Worm (Caenorhabditis elegans) whole organism, L4 larva: ENCODE data around the gene afmd-1.

Experiments
- F49E8.2 ChIP-seq: sonication (generic microtip); optimal IDR thresholded peaks from 2 replicates; lab custom pipeline; 2016; ENCODE audit warnings: missing compliant biosample characterization, mild to moderate bottlenecking, missing genetic modification characterization, borderline replicate concordance
- R02D3.7 ChIP-seq: fragments of 150-350 bp; sonication (generic microtip); optimal IDR thresholded peaks from 3 replicates; lab custom pipeline; 2014; ENCODE audit warnings: missing biosample characterization, missing genetic modification characterization
- T20F7.1 ChIP-seq: fragments of 200-800 bp; sonication (Bioruptor generic); optimal IDR thresholded peaks from 2 replicates; lab custom pipeline; 2018; ENCODE audit warnings: mild to moderate bottlenecking, missing genetic modification characterization, missing compliant biosample characterization
- T26A8.4 ChIP-seq: fragments of 200-800 bp; sonication (Bioruptor generic); IDR thresholded peaks from 2 replicates; pipeline ENCODE4 v1.3.6; 2022; ENCODE audit warnings: missing genetic modification characterization, missing compliant biosample characterization
- Y48G9A.11 ChIP-seq: fragments of 200-800 bp; sonication (Bioruptor generic); IDR thresholded peaks from 2 replicates; pipeline ENCODE4 v1.3.6; 2022; ENCODE audit warnings: missing genetic modification reagents, missing genetic modification characterization, missing compliant biosample characterization
- Y5F2A.4 ChIP-seq: fragments of 200-800 bp; sonication (Bioruptor generic); optimal IDR thresholded peaks from 2 replicates; lab custom pipeline; 2018; ENCODE audit warnings: mild to moderate bottlenecking, missing genetic modification characterization, missing compliant biosample characterization
- ZK337.2 ChIP-seq: fragments of 200-800 bp; sonication (Bioruptor generic); IDR thresholded peaks from 2 replicates; pipeline ENCODE4 v1.3.6; 2022; ENCODE audit warnings: missing genetic modification reagents, missing genetic modification characterization, missing compliant biosample characterization
- aha-1 ChIP-seq: fragments of 150-350 bp; peaks from one replicate; lab custom pipeline; 2014; ENCODE audit warnings: missing biosample characterization, missing genetic modification characterization
- ama-1 ChIP-seq: fragments of 150-350 bp; optimal IDR thresholded peaks from 2 replicates; lab custom pipeline; 2014; ENCODE audit warnings: inconsistent platforms, mixed read lengths
- arid-1 ChIP-seq: fragments of 200-800 bp; sonication (Bioruptor generic); conservative IDR thresholded peaks from 2 replicates; pipeline ENCODE4 v1.3.6; 2022; ENCODE audit warnings: missing genetic modification reagents, missing genetic modification characterization, missing compliant biosample characterization
- attf-4 ChIP-seq: sonication (generic microtip); optimal IDR thresholded peaks from 3 replicates; lab custom pipeline; 2017; ENCODE audit warnings: missing biosample characterization, missing genetic modification characterization
- ceh-44 ChIP-seq: fragments of 200-800 bp; sonication (Bioruptor generic); IDR thresholded peaks from 2 replicates; pipeline ENCODE4 v1.3.6; 2022; ENCODE audit warnings: missing genetic modification reagents, missing genetic modification characterization, missing compliant biosample characterization
- ces-1 ChIP-seq: fragments of 150-350 bp; sonication (generic microtip); optimal IDR thresholded peaks from 4 replicates; lab custom pipeline; 2014; ENCODE audit warnings: missing biosample characterization, missing genetic modification reagents, missing genetic modification characterization
- daf-16 ChIP-seq, 3 experiments: sonication (generic microtip); optimal IDR thresholded peaks; 2 replicates each; lab custom pipeline; 2016 to 2017; ENCODE audit warnings: missing genetic modification characterization in 3 of 3, missing genetic modification reagents in 3 of 3, mild to moderate bottlenecking in 2 of 3, missing compliant biosample characterization in 2 of 3, missing biosample characterization in 1 of 3, moderate library complexity in 1 of 3
- daf-19 ChIP-seq: fragments of 200-800 bp; sonication (Bioruptor generic); conservative IDR thresholded peaks from 2 replicates; pipeline ENCODE4 v1.3.6; 2022; ENCODE audit warnings: missing genetic modification characterization, missing compliant biosample characterization
- daf-8 ChIP-seq: fragments of 200-800 bp; sonication (Bioruptor generic); IDR thresholded peaks from 2 replicates; pipeline ENCODE4 v1.3.6; 2022; ENCODE audit warnings: missing genetic modification characterization, missing compliant biosample characterization
- duxl-1 ChIP-seq: sonication (generic microtip); optimal IDR thresholded peaks from 2 replicates; lab custom pipeline; 2016; ENCODE audit warnings: mild to moderate bottlenecking, missing genetic modification characterization, moderate library complexity, missing compliant biosample characterization; ENCODE audit not compliant: poor library complexity
- egl-43 ChIP-seq: fragments of 200-800 bp; sonication (Bioruptor generic); IDR thresholded peaks from 2 replicates; pipeline ENCODE4 v1.3.6; 2022; ENCODE audit warnings: missing genetic modification reagents, missing genetic modification characterization, missing compliant biosample characterization
- fos-1 ChIP-seq: fragments of 150-350 bp; optimal IDR thresholded peaks from 2 replicates; lab custom pipeline; 2014; ENCODE audit warnings: missing biosample characterization, missing genetic modification characterization
- gei-8 ChIP-seq: fragments of 200-800 bp; sonication (Bioruptor generic); optimal IDR thresholded peaks from 2 replicates; lab custom pipeline; 2018; ENCODE audit warnings: mild to moderate bottlenecking, missing genetic modification characterization, missing compliant biosample characterization
- jun-1 ChIP-seq: fragments of 150-350 bp; optimal IDR thresholded peaks from 2 replicates; lab custom pipeline; 2014; ENCODE audit warnings: missing biosample characterization, missing genetic modification reagents, missing genetic modification characterization
- lin-13 ChIP-seq: fragments of 150-350 bp; optimal IDR thresholded peaks from 2 replicates; lab custom pipeline; 2014; ENCODE audit warnings: missing biosample characterization, missing genetic modification reagents, missing genetic modification characterization
- lin-29 ChIP-seq: fragments of 200-800 bp; sonication (Bioruptor generic); IDR thresholded peaks from 2 replicates; pipeline ENCODE4 v1.3.6; 2022; ENCODE audit warnings: missing genetic modification reagents, missing genetic modification characterization, missing compliant biosample characterization
- lin-38 ChIP-seq: fragments of 200-800 bp; sonication (Bioruptor generic); IDR thresholded peaks from 2 replicates; pipeline ENCODE4 v1.3.6; 2022; ENCODE audit warnings: missing genetic modification reagents, missing genetic modification characterization, missing compliant biosample characterization
- lin-39 ChIP-seq: fragments of 150-350 bp; optimal IDR thresholded peaks from 2 replicates; lab custom pipeline; 2014; ENCODE audit warnings: missing biosample characterization, missing genetic modification reagents, missing genetic modification characterization
- mep-1 ChIP-seq: fragments of 150-350 bp; sonication (generic microtip); optimal IDR thresholded peaks from 3 replicates; lab custom pipeline; 2014; ENCODE audit warnings: missing biosample characterization, missing genetic modification characterization
- mes-2 ChIP-seq: sonication (generic microtip); optimal IDR thresholded peaks from 2 replicates; lab custom pipeline; 2016; ENCODE audit warnings: missing genotype, mild to moderate bottlenecking, missing genetic modification characterization, missing compliant biosample characterization; ENCODE audit not compliant: poor library complexity, severe bottlenecking
- nhr-10 ChIP-seq: fragments of 150-350 bp; optimal IDR thresholded peaks from 2 replicates; lab custom pipeline; 2014; ENCODE audit warnings: missing biosample characterization, missing genetic modification characterization
- nhr-237 ChIP-seq: sonication (generic microtip); optimal IDR thresholded peaks from 2 replicates; lab custom pipeline; 2017; ENCODE audit warnings: missing biosample characterization, missing genetic modification characterization
- nhr-42 ChIP-seq: fragments of 200-800 bp; sonication (Bioruptor generic); IDR thresholded peaks from 2 replicates; pipeline ENCODE4 v1.3.6; 2022; ENCODE audit warnings: missing genetic modification characterization, missing compliant biosample characterization
- nhr-6 ChIP-seq: fragments of 150-350 bp; optimal IDR thresholded peaks from 2 replicates; lab custom pipeline; 2014; ENCODE audit warnings: missing biosample characterization, missing genetic modification characterization
- pqm-1 ChIP-seq: sonication (generic microtip); optimal IDR thresholded peaks from 2 replicates; lab custom pipeline; 2017; ENCODE audit warnings: missing biosample characterization, missing genetic modification characterization
- rbr-2 ChIP-seq: sonication (generic microtip); optimal IDR thresholded peaks from 2 replicates; lab custom pipeline; 2016; ENCODE audit warnings: missing genotype, missing genetic modification characterization, missing compliant biosample characterization
- set-16 ChIP-seq: fragments of 200-800 bp; sonication (Bioruptor generic); IDR thresholded peaks from 2 replicates; pipeline ENCODE4 v1.3.6; 2022; ENCODE audit warnings: missing genetic modification reagents, missing genetic modification characterization, missing compliant biosample characterization
- spr-1 ChIP-seq: sonication (generic microtip); optimal IDR thresholded peaks from 2 replicates; lab custom pipeline; 2016; ENCODE audit warnings: mild to moderate bottlenecking, missing genetic modification characterization, missing compliant biosample characterization
- spr-3 ChIP-seq: fragments of 200-800 bp; sonication (Bioruptor generic); optimal IDR thresholded peaks from 2 replicates; lab custom pipeline; 2018; ENCODE audit warnings: mild to moderate bottlenecking, missing genetic modification characterization, missing compliant biosample characterization
- tra-1 ChIP-seq: fragments of 200-800 bp; sonication (Bioruptor generic); IDR thresholded peaks from 2 replicates; pipeline ENCODE4 v1.3.6; 2022; ENCODE audit warnings: missing genetic modification reagents, missing genetic modification characterization, missing compliant biosample characterization
- unc-130 ChIP-seq: sonication (generic microtip); optimal IDR thresholded peaks from 2 replicates; lab custom pipeline; 2016; ENCODE audit warnings: missing genetic modification reagents, missing genetic modification characterization, missing compliant biosample characterization
- unc-62 ChIP-seq, 3 experiments: fragments of 150-350 bp in 1 of 3; sonication (generic microtip); optimal IDR thresholded peaks in 2 of 3; peaks in 1 of 3; 1 replicate in 1 of 3; 2 replicates in 2 of 3; lab custom pipeline; 2014 to 2017; ENCODE audit warnings: missing biosample characterization in 3 of 3, missing genetic modification characterization in 3 of 3, missing genetic modification reagents in 3 of 3, missing genotype in 1 of 3
- ztf-11 ChIP-seq: fragments of 150-350 bp; optimal IDR thresholded peaks from 2 replicates; lab custom pipeline; 2014; ENCODE audit warnings: missing biosample characterization, missing genetic modification characterization
- ztf-7 ChIP-seq: fragments of 150-350 bp; optimal IDR thresholded peaks from 2 replicates; lab custom pipeline; 2014; ENCODE audit warnings: missing biosample characterization, missing genetic modification characterization

Gene afmd-1

DNA sequence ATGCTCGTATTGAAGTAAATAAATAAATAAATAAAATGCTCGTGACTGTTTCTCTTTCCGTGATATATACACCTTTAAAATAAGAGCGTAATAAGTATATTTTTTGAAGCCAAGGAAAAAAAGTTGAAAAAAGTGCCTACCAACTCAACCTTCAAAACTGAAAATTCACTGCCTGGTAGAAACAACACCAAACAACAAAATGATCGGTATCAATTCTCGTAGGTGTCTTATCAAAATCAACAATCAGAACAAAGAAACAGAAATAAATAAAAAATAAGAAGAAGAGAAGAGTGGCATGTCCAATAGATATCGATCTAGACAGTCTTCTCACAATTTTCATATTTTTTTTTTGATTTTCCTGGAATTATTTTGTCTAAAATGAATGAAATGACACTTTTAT is at the start of gene afmd-1:
Gene afmd-1 (plus strand): TSS at position 316 of the 400 bp plus-strand sequence.
- TF ChIP-seq lin-29 (GFP tag; lab: Robert Waterston, UW) (no peak), R02D3.7 (no peak), nhr-6 (tag; lab: Kevin White, UChicago) (no peak), gei-8 (GFP tag; lab: Kevin White, UChicago) (no peak), aha-1 (tag; lab: Kevin White, UChicago) (peak; percentile 4), daf-16 (GFP tag; optimal IDR thresholded peaks at IDR 0.05; lab: Kevin White, UChicago) (no peak), daf-16 (tag; optimal IDR thresholded peaks at IDR 0.05; lab: Kevin White, UChicago) (peak; percentile 54)

DNA sequence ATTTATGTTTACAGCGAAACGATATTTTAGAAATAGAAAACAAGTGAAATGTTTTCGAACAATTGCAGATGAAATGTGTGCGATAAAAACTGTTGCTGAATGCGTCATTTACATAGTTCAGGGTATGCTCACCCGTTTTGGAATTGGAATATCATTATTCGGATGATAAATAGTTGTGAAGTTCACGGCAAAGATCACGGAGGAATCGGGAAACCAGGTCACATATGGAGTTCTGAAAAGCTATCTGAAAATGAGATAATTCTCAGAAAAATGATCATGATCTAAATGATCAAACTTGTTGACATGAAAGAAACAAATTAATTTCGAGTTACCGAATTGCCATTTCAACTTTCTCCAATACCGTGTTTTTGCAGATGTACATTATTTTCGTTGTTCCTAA is 48.3 kb upstream of the afmd-1 start, which contains the start of gene best-16:
Gene best-16 (minus strand): TSS at position 101 of the 400 bp plus-strand sequence.
- TF ChIP-seq egl-43 (GFP tag; lab: Robert Waterston, UW): no peak
- no peak for TF ChIP-seq nhr-237
- no peak for TF ChIP-seq lin-38 (GFP tag; lab: Robert Waterston, UW)
- TF ChIP-seq mes-2 (tag; lab: Kevin White, UChicago): no peak
- no peak for TF ChIP-seq tra-1 (GFP tag; lab: Robert Waterston, UW)
- TF ChIP-seq ztf-7: no peak
- no peak for TF ChIP-seq daf-8 (GFP tag; lab: Robert Waterston, UW)
- TF ChIP-seq unc-130: no peak
- TF ChIP-seq, all 104 proteins: peak for 0

DNA sequence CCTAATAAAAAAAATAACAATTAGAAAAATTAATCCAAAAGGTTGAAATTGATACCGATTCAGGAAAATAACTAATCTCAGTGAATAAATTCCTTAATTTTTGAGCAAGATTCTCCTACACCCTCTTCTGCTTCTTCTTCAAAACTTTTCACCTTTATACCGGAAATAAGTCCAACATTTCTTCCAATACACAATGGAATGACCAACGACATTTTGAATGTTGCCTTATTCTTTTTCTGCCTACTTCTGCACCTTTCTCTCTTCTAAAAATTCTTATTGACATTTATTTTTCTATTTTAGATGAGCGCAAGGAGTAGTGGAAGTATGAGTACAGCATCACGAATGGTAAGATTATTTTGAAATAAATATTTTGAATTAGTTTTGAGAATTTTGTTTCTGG is 47.2 kb upstream of the afmd-1 start, which contains the start of gene unc-8:
Gene unc-8 (plus strand): TSS at position 301 of the 400 bp plus-strand sequence.
- TF ChIP-seq duxl-1: no peak
- TF ChIP-seq lin-13 (GFP tag; lab: Kevin White, UChicago): no peak
- TF ChIP-seq ztf-7: no peak
- no peak for TF ChIP-seq mes-2 (tag; lab: Kevin White, UChicago)
- no peak for TF ChIP-seq mep-1
- TF ChIP-seq F49E8.2 (tag; lab: Kevin White, UChicago): no peak
- no peak for TF ChIP-seq attf-4
- no peak for TF ChIP-seq daf-19 (GFP tag; lab: Robert Waterston, UW)
- no peak for TF ChIP-seq nhr-42 (GFP tag; lab: Robert Waterston, UW)
- no peak for TF ChIP-seq ces-1
- TF ChIP-seq ceh-44 (GFP tag; lab: Robert Waterston, UW): no peak

DNA sequence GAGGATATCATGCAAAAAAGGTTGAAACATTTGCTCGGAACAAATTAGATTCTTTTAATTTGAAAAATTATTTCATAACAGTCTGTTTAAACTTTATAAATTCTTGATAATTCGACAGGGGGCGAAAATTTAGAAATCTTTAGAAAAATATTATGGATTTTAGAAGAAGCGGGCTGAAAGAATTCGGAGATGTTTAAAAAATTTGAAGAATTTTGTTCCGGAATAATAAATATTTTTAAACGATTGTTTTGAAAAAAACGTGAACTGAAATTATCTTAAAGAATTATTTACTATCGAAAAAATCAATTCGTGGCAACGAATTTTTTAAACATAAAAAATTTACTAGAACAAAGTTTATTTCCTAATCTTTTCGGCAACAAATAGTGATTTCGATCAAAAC is 40.3 kb upstream of the afmd-1 start, which contains the start of gene R13A1.3:
Gene R13A1.3 (plus strand): TSS at position 301 of the 400 bp plus-strand sequence.
- TF ChIP-seq unc-62 (GFP tag; optimal IDR thresholded peaks at IDR 0.05 in 1 of 2; lab: Kevin White, UChicago) (no peak), unc-62 (tag; optimal IDR thresholded peaks at IDR 0.05; lab: Kevin White, UChicago) (no peak), T26A8.4 (GFP tag; lab: Robert Waterston, UW) (no peak), fos-1 (tag; lab: Kevin White, UChicago) (no peak), mep-1 (no peak), daf-8 (GFP tag; lab: Robert Waterston, UW) (no peak), spr-1 (tag; lab: Kevin White, UChicago) (no peak), ama-1 (lab: Kevin White, UChicago) (no peak), Y5F2A.4 (no peak), pqm-1 (no peak), T20F7.1 (GFP tag; lab: Kevin White, UChicago) (no peak)

DNA sequence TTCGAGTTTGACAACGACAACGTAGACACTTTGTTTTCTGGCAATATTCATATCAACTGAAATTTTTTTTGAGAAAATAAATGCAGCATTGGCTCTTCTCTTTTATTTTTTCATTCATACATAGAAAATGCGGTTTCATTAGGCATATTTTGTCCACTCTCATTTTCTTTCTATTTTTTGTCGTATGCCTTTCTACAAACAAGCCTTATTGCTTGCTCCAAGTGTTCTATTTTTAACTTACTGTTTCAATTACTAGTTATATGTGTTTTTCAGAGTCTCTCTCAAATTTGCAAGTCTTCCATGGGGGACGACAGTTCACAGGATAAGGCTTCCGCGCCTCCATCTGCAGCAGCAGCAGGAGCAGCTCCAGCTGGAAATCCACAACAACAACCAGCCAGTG is 38.1 kb upstream of the afmd-1 start, which contains the start of gene kcc-1:
Gene kcc-1 (plus strand): TSS at position 301 of the 400 bp plus-strand sequence.
- TF ChIP-seq spr-1 (tag; lab: Kevin White, UChicago) (no peak), rbr-2 (tag; lab: Kevin White, UChicago) (no peak), Y48G9A.11 (GFP tag; lab: Robert Waterston, UW) (no peak), arid-1 (no peak), ZK337.2 (no peak), set-16 (no peak), nhr-10 (tag; lab: Kevin White, UChicago) (no peak), ztf-11 (tag; lab: Kevin White, UChicago) (no peak), lin-39 (tag; lab: Kevin White, UChicago) (no peak), spr-3 (GFP tag; lab: Kevin White, UChicago) (no peak), aha-1 (tag; lab: Kevin White, UChicago) (no peak), jun-1 (tag; lab: Kevin White, UChicago) (no peak)
